Fruit fly (Drosophila melanogaster) whole organism, wandering third instar larva: ENCODE measurements around the gene Tmtc1.

Source experiments
- Abd-B ChIP-seq: fragments of >200 bp; optimal IDR thresholded peaks from 2 replicates; lab custom pipeline; 2017; ENCODE audit warnings: missing biosample characterization, missing genetic modification characterization
- CG32264 ChIP-seq: fragments of 200-800 bp; sonication (Bioruptor generic); optimal IDR thresholded peaks from 2 replicates; lab custom pipeline; 2016; ENCODE audit warnings: missing biosample characterization, missing genetic modification characterization
- CG9705 ChIP-seq: fragments of 200-800 bp; sonication (Bioruptor generic); optimal IDR thresholded peaks from 2 replicates; lab custom pipeline; 2018; ENCODE audit warnings: missing biosample characterization, mild to moderate bottlenecking, missing genetic modification characterization
- CrebA ChIP-seq: fragments of 200-800 bp; sonication (Bioruptor generic); optimal IDR thresholded peaks from 2 replicates; lab custom pipeline; 2016; ENCODE audit warnings: missing biosample characterization, mild to moderate bottlenecking, missing genetic modification characterization, borderline replicate concordance
- Dfd ChIP-seq: fragments of >200 bp; optimal IDR thresholded peaks from 2 replicates; lab custom pipeline; 2017; ENCODE audit warnings: missing biosample characterization, missing genetic modification characterization
- Dif ChIP-seq: fragments of 200-275, 200-300 bp; sonication (Bioruptor generic); optimal IDR thresholded peaks from 2 replicates; lab custom pipeline; 2018; ENCODE audit warnings: missing biosample characterization, missing genetic modification characterization; ENCODE audit not compliant: partially characterized antibody
- GATAd ChIP-seq: sonication (Bioruptor generic); optimal IDR thresholded peaks from 2 replicates; lab custom pipeline; 2016; ENCODE audit warnings: missing biosample characterization, missing genetic modification characterization
- HLH106 ChIP-seq: fragments of 200-800 bp; optimal IDR thresholded peaks from 3 replicates; lab custom pipeline; 2019; ENCODE audit warnings: missing biosample characterization, mild to moderate bottlenecking, missing genetic modification characterization, moderate library complexity
- Hnf4 ChIP-seq: fragments of 200-800 bp; sonication (Bioruptor generic); optimal IDR thresholded peaks from 2 replicates; lab custom pipeline; 2016; ENCODE audit warnings: missing biosample characterization, mild to moderate bottlenecking, missing genetic modification characterization
- Hr78 ChIP-seq: fragments of >200 bp; optimal IDR thresholded peaks from 2 replicates; lab custom pipeline; 2017; ENCODE audit warnings: missing biosample characterization, missing genetic modification characterization
- Hr83 ChIP-seq: fragments of 200-300 bp; sonication (Bioruptor generic); optimal IDR thresholded peaks from 2 replicates; lab custom pipeline; 2016; ENCODE audit warnings: missing biosample characterization, mild to moderate bottlenecking, missing genetic modification characterization, moderate library complexity; ENCODE audit not compliant: poor library complexity, severe bottlenecking
- Jra ChIP-seq: sonication (Bioruptor generic); optimal IDR thresholded peaks from 2 replicates; lab custom pipeline; 2016; ENCODE audit warnings: missing biosample characterization, missing genetic modification characterization
- Mio ChIP-seq: sonication (Bioruptor generic); optimal IDR thresholded peaks from 2 replicates; lab custom pipeline; 2016; ENCODE audit warnings: missing biosample characterization, missing genetic modification characterization
- Myc ChIP-seq: fragments of >200 bp; optimal IDR thresholded peaks from 2 replicates; lab custom pipeline; 2017
- N ChIP-seq: fragments of >200 bp; optimal IDR thresholded peaks from 2 replicates; lab custom pipeline; 2018; ENCODE audit warnings: missing biosample characterization, missing external identifiers, missing genetic modification characterization
- OdsH ChIP-seq: fragments of 200-800 bp; sonication (Bioruptor generic); optimal IDR thresholded peaks from 2 replicates; lab custom pipeline; 2016; ENCODE audit warnings: missing biosample characterization, mild to moderate bottlenecking, missing genetic modification characterization
- Rel ChIP-seq, 2 experiments: fragments of 200-800 bp; sonication (Bioruptor generic) in 1 of 2; optimal IDR thresholded peaks; 2 replicates in 1 of 2; 3 replicates in 1 of 2; lab custom pipeline; 2016 to 2019; ENCODE audit warnings: mild to moderate bottlenecking in 2 of 2, missing biosample characterization in 2 of 2, missing genetic modification characterization in 2 of 2, moderate library complexity in 1 of 2
- Sp1 ChIP-seq: fragments of 200-800 bp; sonication (Bioruptor generic); optimal IDR thresholded peaks from 3 replicates; lab custom pipeline; 2019; ENCODE audit warnings: missing biosample characterization, mild to moderate bottlenecking, missing genetic modification characterization, moderate library complexity
- Vsx2 ChIP-seq: fragments of 200-300, 225-300 bp; sonication (Bioruptor generic); optimal IDR thresholded peaks from 2 replicates; lab custom pipeline; 2018; ENCODE audit warnings: missing biosample characterization, missing genetic modification characterization; ENCODE audit not compliant: partially characterized antibody
- br ChIP-seq: fragments of 200-800 bp; sonication (Bioruptor generic); optimal IDR thresholded peaks from 2 replicates; lab custom pipeline; 2016; ENCODE audit warnings: missing biosample characterization, missing genetic modification characterization
- brk ChIP-seq: fragments of 200-800 bp; sonication (Bioruptor generic); optimal IDR thresholded peaks from 2 replicates; lab custom pipeline; 2016; ENCODE audit warnings: missing biosample characterization, mild to moderate bottlenecking, missing genetic modification characterization
- dl ChIP-seq, 2 experiments: fragments of 175-275, 200-275 bp in 1 of 2; fragments of 200-275 bp in 1 of 2; sonication (Bioruptor generic); optimal IDR thresholded peaks; lab custom pipeline; 2018; ENCODE audit warnings: mild to moderate bottlenecking in 2 of 2, missing biosample characterization in 2 of 2, missing genetic modification characterization in 2 of 2, moderate library complexity in 2 of 2; ENCODE audit not compliant: partially characterized antibody in 2 of 2, insufficient read depth in 1 of 2
- dmrt93B ChIP-seq: fragments of 200-800 bp; sonication (Bioruptor generic); optimal IDR thresholded peaks from 2 replicates; lab custom pipeline; 2018; ENCODE audit warnings: missing biosample characterization, mild to moderate bottlenecking, missing genetic modification characterization
- dsf ChIP-seq: sonication (Bioruptor generic); optimal IDR thresholded peaks from 2 replicates; lab custom pipeline; 2016; ENCODE audit warnings: missing biosample characterization, missing genetic modification characterization, borderline replicate concordance
- ey ChIP-seq: fragments of 200-800 bp; sonication (Bioruptor generic); optimal IDR thresholded peaks from 2 replicates; lab custom pipeline; 2016; ENCODE audit warnings: missing biosample characterization, missing genetic modification characterization
- foxo ChIP-seq, 2 experiments: fragments of 200-800 bp; sonication (Bioruptor generic); optimal IDR thresholded peaks; 2 replicates in 1 of 2; 3 replicates in 1 of 2; lab custom pipeline; 2016 to 2017; ENCODE audit warnings: missing biosample characterization in 2 of 2, missing genetic modification characterization in 2 of 2
- fru ChIP-seq: fragments of 200-800 bp; sonication (Bioruptor generic); optimal IDR thresholded peaks from 3 replicates; lab custom pipeline; 2016; ENCODE audit warnings: missing biosample characterization, mild to moderate bottlenecking, missing genetic modification characterization
- h ChIP-seq: fragments of 200-800 bp; sonication (Bioruptor generic); optimal IDR thresholded peaks from 3 replicates; lab custom pipeline; 2016; ENCODE audit warnings: missing biosample characterization, mild to moderate bottlenecking, missing genetic modification characterization
- jim ChIP-seq: fragments of 175-275, 200-325 bp; sonication (Bioruptor generic); optimal IDR thresholded peaks from 2 replicates; lab custom pipeline; 2016; ENCODE audit warnings: missing biosample characterization, mild to moderate bottlenecking, missing genetic modification characterization
- lola ChIP-seq: fragments of >200 bp; optimal IDR thresholded peaks from 2 replicates; lab custom pipeline; 2017; ENCODE audit warnings: missing biosample characterization, missing genetic modification characterization
- pan ChIP-seq: fragments of >200 bp; optimal IDR thresholded peaks from 2 replicates; lab custom pipeline; 2017
- psq ChIP-seq: fragments of 200-800 bp; sonication (Bioruptor generic); optimal IDR thresholded peaks from 3 replicates; lab custom pipeline; 2017; ENCODE audit warnings: missing biosample characterization, mild to moderate bottlenecking, missing genetic modification characterization, moderate library complexity
- rgr ChIP-seq: fragments of 200-800 bp; sonication (Bioruptor generic); optimal IDR thresholded peaks from 3 replicates; lab custom pipeline; 2016; ENCODE audit warnings: missing biosample characterization, mild to moderate bottlenecking, missing genetic modification characterization
- sage ChIP-seq: fragments of 200-800 bp; sonication (Bioruptor generic); optimal IDR thresholded peaks from 2 replicates; lab custom pipeline; 2016; ENCODE audit warnings: missing biosample characterization, mild to moderate bottlenecking, missing genetic modification characterization
- sv ChIP-seq: fragments of 200-800 bp; sonication (Bioruptor generic); optimal IDR thresholded peaks from 3 replicates; lab custom pipeline; 2016; ENCODE audit warnings: missing biosample characterization, missing genetic modification characterization
- tai ChIP-seq: sonication (Bioruptor generic); optimal IDR thresholded peaks from 2 replicates; lab custom pipeline; 2016; ENCODE audit warnings: missing biosample characterization, missing genetic modification characterization
- usp ChIP-seq: fragments of >200 bp; optimal IDR thresholded peaks from 2 replicates; lab custom pipeline; 2017; ENCODE audit warnings: missing biosample characterization, missing genetic modification characterization
- woc ChIP-seq: sonication (Bioruptor generic); optimal IDR thresholded peaks from 2 replicates; lab custom pipeline; 2016; ENCODE audit warnings: missing biosample characterization, mild to moderate bottlenecking, missing genetic modification characterization

The Tmtc1 gene

DNA sequence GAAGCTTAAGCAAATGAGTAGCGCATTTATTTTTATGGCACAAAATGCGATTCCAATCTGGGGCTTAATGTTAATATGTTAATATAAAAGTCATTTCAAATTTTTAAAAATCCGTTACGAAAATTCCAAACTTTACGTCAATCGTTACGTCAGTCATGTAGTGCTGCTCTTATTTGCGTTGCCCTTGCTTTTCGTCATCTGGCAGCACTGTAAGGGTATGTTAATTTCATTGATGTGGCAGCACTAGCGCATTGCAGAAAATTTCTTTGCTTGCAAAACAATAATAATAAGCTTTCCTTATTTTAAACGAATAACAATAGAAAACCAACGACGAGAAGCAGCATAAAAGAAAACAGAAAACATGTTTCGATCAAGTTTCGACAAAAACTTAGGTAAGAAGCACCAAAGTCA lies 62.3 kb downstream of the Tmtc1 start, which contains the start of gene Hrs:
TSS of gene Hrs (plus strand) at position 167 of the 411 bp plus-strand sequence.
- no peak for TF ChIP-seq rgr (GFP tag; lab: Kevin White, UChicago)
- TF ChIP-seq CrebA (GFP tag; lab: Kevin White, UChicago): no peak
- no peak for TF ChIP-seq Vsx2 (GFP tag; lab: Kevin White, UChicago)
- TF ChIP-seq psq (GFP tag; lab: Kevin White, UChicago): peak; percentile 23
- TF ChIP-seq Rel (GFP tag; optimal IDR thresholded peaks at IDR 0.05; lab: Kevin White, UChicago): no peak
- peak; percentile 10 for TF ChIP-seq Rel (tag; optimal IDR thresholded peaks at IDR 0.05; lab: Kevin White, UChicago)
- TF ChIP-seq Jra: no peak
- TF ChIP-seq Abd-B (GFP tag; lab: Kevin White, UChicago): no peak
- no peak for TF ChIP-seq woc
- no peak for TF ChIP-seq Hr83 (GFP tag; lab: Kevin White, UChicago)
- TF ChIP-seq CG9705 (GFP tag; lab: Kevin White, UChicago): no peak

DNA sequence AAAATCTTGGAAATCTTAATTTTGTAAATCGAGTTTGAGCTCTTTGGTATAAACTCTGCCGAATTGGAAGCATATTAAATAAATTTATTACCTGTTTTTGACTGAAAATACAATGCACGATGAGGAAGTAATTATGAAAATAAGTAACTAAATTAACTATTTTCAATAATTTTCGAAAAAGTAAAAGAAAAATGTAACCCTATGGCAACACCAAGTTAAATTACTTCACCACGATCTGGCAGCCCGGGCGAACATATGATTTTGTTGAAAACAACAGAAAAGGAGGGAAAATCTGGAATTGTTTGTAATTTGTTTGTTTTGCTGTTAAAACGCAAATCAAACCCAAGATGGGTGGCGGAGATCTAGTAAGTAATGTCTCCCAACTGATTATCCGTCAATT lies 67.3 kb downstream of the Tmtc1 start, which contains the start of the genes CG9961 and Cwc25:
TSS of gene CG9961 (minus strand) at position 83 of the 400 bp plus-strand sequence.
TSS of gene Cwc25 (plus strand) at position 247 of the 400 bp plus-strand sequence.
- TF ChIP-seq h (GFP tag; lab: Kevin White, UChicago) (no peak), Abd-B (GFP tag; lab: Kevin White, UChicago) (no peak), CG9705 (GFP tag; lab: Kevin White, UChicago) (no peak), tai (GFP tag; lab: Kevin White, UChicago) (no peak), psq (GFP tag; lab: Kevin White, UChicago) (no peak), foxo (GFP tag; optimal IDR thresholded peaks at IDR 0.05; lab: Kevin White, UChicago) (peak in 1 of 2 experiments; percentile 8), HLH106 (peak; percentile 22)

DNA sequence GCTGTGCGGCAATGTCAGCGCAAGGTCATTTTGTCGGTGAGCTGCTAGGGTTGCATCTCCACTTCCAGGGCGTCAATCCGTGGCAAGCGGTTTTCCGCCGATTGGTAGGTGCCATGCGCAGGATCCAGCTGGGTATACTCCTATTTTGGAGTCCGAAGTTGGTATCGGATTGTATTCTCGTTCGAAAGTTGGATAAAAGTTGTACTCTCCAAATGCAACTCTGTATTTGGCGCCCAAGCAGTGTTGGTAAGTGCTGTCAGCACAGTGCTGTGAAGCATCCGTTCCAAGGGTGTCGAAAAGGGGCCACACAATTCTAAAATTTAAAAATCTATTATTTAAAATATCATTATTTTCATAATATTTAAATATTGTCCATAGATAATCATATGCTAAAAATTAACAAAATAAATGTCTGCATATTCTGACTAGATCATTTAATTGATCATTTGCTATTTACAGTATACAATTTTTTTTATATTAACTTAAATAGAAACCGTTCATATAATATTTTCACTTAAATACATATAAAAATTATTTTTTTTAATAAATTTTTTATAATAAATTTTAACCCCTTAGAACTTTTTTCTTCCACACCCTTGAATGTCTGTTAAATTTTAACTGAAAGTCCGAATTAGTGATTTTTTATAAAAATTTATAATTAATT lies 71.1 kb downstream of the Tmtc1 start:
- TF ChIP-seq ey: peak; percentile 82
- TF ChIP-seq CG32264 (GFP tag; lab: Kevin White, UChicago): no peak
- peak; percentile 92 for TF ChIP-seq woc
- peak; percentile 94 for TF ChIP-seq Sp1
- no peak for TF ChIP-seq Vsx2 (GFP tag; lab: Kevin White, UChicago)
- TF ChIP-seq Rel (GFP tag; optimal IDR thresholded peaks at IDR 0.05; lab: Kevin White, UChicago): no peak
- TF ChIP-seq Rel (tag; optimal IDR thresholded peaks at IDR 0.05; lab: Kevin White, UChicago): peak; percentile 77
- peak; percentile 61 for TF ChIP-seq dsf (GFP tag; lab: Kevin White, UChicago)
- TF ChIP-seq N: no peak
- TF ChIP-seq tai (GFP tag; lab: Kevin White, UChicago): no peak
- no peak for TF ChIP-seq Hnf4 (GFP tag; lab: Kevin White, UChicago)
- TF ChIP-seq h (GFP tag; lab: Kevin White, UChicago): peak; percentile 91
- peak; percentile 82 for TF ChIP-seq Jra
- peak; percentile 85 for TF ChIP-seq br (GFP tag; lab: Kevin White, UChicago)
- TF ChIP-seq sage: no peak
- peak in 1 of 2 experiments; percentile 92 for TF ChIP-seq foxo (GFP tag; optimal IDR thresholded peaks at IDR 0.05; lab: Kevin White, UChicago)
- no peak for TF ChIP-seq usp (GFP tag; lab: Kevin White, UChicago)
- peak; percentile 85 for TF ChIP-seq OdsH (GFP tag; lab: Kevin White, UChicago)
- no peak for TF ChIP-seq lola (GFP tag; lab: Kevin White, UChicago)
- peak; percentile 93 for TF ChIP-seq rgr (GFP tag; lab: Kevin White, UChicago)
- peak; percentile 88 for TF ChIP-seq psq (GFP tag; lab: Kevin White, UChicago)
- peak; percentile 93 for TF ChIP-seq HLH106
- TF ChIP-seq Hr83 (GFP tag; lab: Kevin White, UChicago): peak; percentile 91
- TF ChIP-seq pan (lab: Kevin White, UChicago): no peak
- peak; percentile 39 for TF ChIP-seq Mio
- no peak for TF ChIP-seq GATAd (GFP tag; lab: Kevin White, UChicago)
- TF ChIP-seq Myc (lab: Kevin White, UChicago): peak; percentile 79
- peak; percentile 46 for TF ChIP-seq jim (GFP tag; lab: Kevin White, UChicago)
- peak; percentile 88 for TF ChIP-seq dmrt93B (GFP tag; lab: Kevin White, UChicago)
- TF ChIP-seq brk (GFP tag; lab: Kevin White, UChicago): no peak
- TF ChIP-seq Hr78 (GFP tag; lab: Kevin White, UChicago): no peak
- no peak for TF ChIP-seq Dfd (GFP tag; lab: Kevin White, UChicago)
- no peak for TF ChIP-seq CrebA (GFP tag; lab: Kevin White, UChicago)
- peak; percentile 78 for TF ChIP-seq sv
- peak; percentile 86 for TF ChIP-seq fru (GFP tag; lab: Kevin White, UChicago)
- no peak for TF ChIP-seq Abd-B (GFP tag; lab: Kevin White, UChicago)
- no peak for TF ChIP-seq Dif (GFP tag; lab: Kevin White, UChicago)
- no peak for TF ChIP-seq dl (GFP tag; optimal IDR thresholded peaks at IDR 0.05; lab: Kevin White, UChicago; ENCODE audit: insufficient read depth in 1 of 2, partially characterized antibody in 2 of 2)
- TF ChIP-seq CG9705 (GFP tag; lab: Kevin White, UChicago): peak; percentile 86
